Fruit fly (Drosophila melanogaster) whole organism, wandering third instar larva: ENCODE data around the gene rtv.
A peak's percentile ranks its signal among the peaks of the same experiment; 100 is the strongest.

Experiments
- Abd-B ChIP-seq: fragments of >200 bp; optimal IDR thresholded peaks from 2 replicates; lab custom pipeline; 2017; ENCODE audit warnings: missing biosample characterization, missing genetic modification characterization
- CG32264 ChIP-seq: fragments of 200-800 bp; sonication (Bioruptor generic); optimal IDR thresholded peaks from 2 replicates; lab custom pipeline; 2016; ENCODE audit warnings: missing biosample characterization, missing genetic modification characterization
- CG9705 ChIP-seq: fragments of 200-800 bp; sonication (Bioruptor generic); optimal IDR thresholded peaks from 2 replicates; lab custom pipeline; 2018; ENCODE audit warnings: missing biosample characterization, mild to moderate bottlenecking, missing genetic modification characterization
- Dfd ChIP-seq: fragments of >200 bp; optimal IDR thresholded peaks from 2 replicates; lab custom pipeline; 2017; ENCODE audit warnings: missing biosample characterization, missing genetic modification characterization
- Dif ChIP-seq: fragments of 200-275, 200-300 bp; sonication (Bioruptor generic); optimal IDR thresholded peaks from 2 replicates; lab custom pipeline; 2018; ENCODE audit warnings: missing biosample characterization, missing genetic modification characterization; ENCODE audit not compliant: partially characterized antibody
- GATAd ChIP-seq: sonication (Bioruptor generic); optimal IDR thresholded peaks from 2 replicates; lab custom pipeline; 2016; ENCODE audit warnings: missing biosample characterization, missing genetic modification characterization
- HLH106 ChIP-seq: fragments of 200-800 bp; optimal IDR thresholded peaks from 3 replicates; lab custom pipeline; 2019; ENCODE audit warnings: missing biosample characterization, mild to moderate bottlenecking, missing genetic modification characterization, moderate library complexity
- Hnf4 ChIP-seq: fragments of 200-800 bp; sonication (Bioruptor generic); optimal IDR thresholded peaks from 2 replicates; lab custom pipeline; 2016; ENCODE audit warnings: missing biosample characterization, mild to moderate bottlenecking, missing genetic modification characterization
- Hr78 ChIP-seq: fragments of >200 bp; optimal IDR thresholded peaks from 2 replicates; lab custom pipeline; 2017; ENCODE audit warnings: missing biosample characterization, missing genetic modification characterization
- Hr83 ChIP-seq: fragments of 200-300 bp; sonication (Bioruptor generic); optimal IDR thresholded peaks from 2 replicates; lab custom pipeline; 2016; ENCODE audit warnings: missing biosample characterization, mild to moderate bottlenecking, missing genetic modification characterization, moderate library complexity; ENCODE audit not compliant: poor library complexity, severe bottlenecking
- Jra ChIP-seq: sonication (Bioruptor generic); optimal IDR thresholded peaks from 2 replicates; lab custom pipeline; 2016; ENCODE audit warnings: missing biosample characterization, missing genetic modification characterization
- Mio ChIP-seq: sonication (Bioruptor generic); optimal IDR thresholded peaks from 2 replicates; lab custom pipeline; 2016; ENCODE audit warnings: missing biosample characterization, missing genetic modification characterization
- Myc ChIP-seq: fragments of >200 bp; optimal IDR thresholded peaks from 2 replicates; lab custom pipeline; 2017
- N ChIP-seq: fragments of >200 bp; optimal IDR thresholded peaks from 2 replicates; lab custom pipeline; 2018; ENCODE audit warnings: missing biosample characterization, missing external identifiers, missing genetic modification characterization
- Rel ChIP-seq, 2 experiments: fragments of 200-800 bp; sonication (Bioruptor generic) in 1 of 2; optimal IDR thresholded peaks; 2 replicates in 1 of 2; 3 replicates in 1 of 2; lab custom pipeline; 2016 to 2019; ENCODE audit warnings: mild to moderate bottlenecking in 2 of 2, missing biosample characterization in 2 of 2, missing genetic modification characterization in 2 of 2, moderate library complexity in 1 of 2
- Sp1 ChIP-seq: fragments of 200-800 bp; sonication (Bioruptor generic); optimal IDR thresholded peaks from 3 replicates; lab custom pipeline; 2019; ENCODE audit warnings: missing biosample characterization, mild to moderate bottlenecking, missing genetic modification characterization, moderate library complexity
- Vsx2 ChIP-seq: fragments of 200-300, 225-300 bp; sonication (Bioruptor generic); optimal IDR thresholded peaks from 2 replicates; lab custom pipeline; 2018; ENCODE audit warnings: missing biosample characterization, missing genetic modification characterization; ENCODE audit not compliant: partially characterized antibody
- br ChIP-seq: fragments of 200-800 bp; sonication (Bioruptor generic); optimal IDR thresholded peaks from 2 replicates; lab custom pipeline; 2016; ENCODE audit warnings: missing biosample characterization, missing genetic modification characterization
- brk ChIP-seq: fragments of 200-800 bp; sonication (Bioruptor generic); optimal IDR thresholded peaks from 2 replicates; lab custom pipeline; 2016; ENCODE audit warnings: missing biosample characterization, mild to moderate bottlenecking, missing genetic modification characterization
- dl ChIP-seq, 2 experiments: fragments of 175-275, 200-275 bp in 1 of 2; fragments of 200-275 bp in 1 of 2; sonication (Bioruptor generic); optimal IDR thresholded peaks; lab custom pipeline; 2018; ENCODE audit warnings: mild to moderate bottlenecking in 2 of 2, missing biosample characterization in 2 of 2, missing genetic modification characterization in 2 of 2, moderate library complexity in 2 of 2; ENCODE audit not compliant: partially characterized antibody in 2 of 2, insufficient read depth in 1 of 2
- dsf ChIP-seq: sonication (Bioruptor generic); optimal IDR thresholded peaks from 2 replicates; lab custom pipeline; 2016; ENCODE audit warnings: missing biosample characterization, missing genetic modification characterization, borderline replicate concordance
- ey ChIP-seq: fragments of 200-800 bp; sonication (Bioruptor generic); optimal IDR thresholded peaks from 2 replicates; lab custom pipeline; 2016; ENCODE audit warnings: missing biosample characterization, missing genetic modification characterization
- foxo ChIP-seq, 2 experiments: fragments of 200-800 bp; sonication (Bioruptor generic); optimal IDR thresholded peaks; 2 replicates in 1 of 2; 3 replicates in 1 of 2; lab custom pipeline; 2016 to 2017; ENCODE audit warnings: missing biosample characterization in 2 of 2, missing genetic modification characterization in 2 of 2
- fru ChIP-seq: fragments of 200-800 bp; sonication (Bioruptor generic); optimal IDR thresholded peaks from 3 replicates; lab custom pipeline; 2016; ENCODE audit warnings: missing biosample characterization, mild to moderate bottlenecking, missing genetic modification characterization
- h ChIP-seq: fragments of 200-800 bp; sonication (Bioruptor generic); optimal IDR thresholded peaks from 3 replicates; lab custom pipeline; 2016; ENCODE audit warnings: missing biosample characterization, mild to moderate bottlenecking, missing genetic modification characterization
- jim ChIP-seq: fragments of 175-275, 200-325 bp; sonication (Bioruptor generic); optimal IDR thresholded peaks from 2 replicates; lab custom pipeline; 2016; ENCODE audit warnings: missing biosample characterization, mild to moderate bottlenecking, missing genetic modification characterization
- lola ChIP-seq: fragments of >200 bp; optimal IDR thresholded peaks from 2 replicates; lab custom pipeline; 2017; ENCODE audit warnings: missing biosample characterization, missing genetic modification characterization
- pan ChIP-seq: fragments of >200 bp; optimal IDR thresholded peaks from 2 replicates; lab custom pipeline; 2017
- psq ChIP-seq: fragments of 200-800 bp; sonication (Bioruptor generic); optimal IDR thresholded peaks from 3 replicates; lab custom pipeline; 2017; ENCODE audit warnings: missing biosample characterization, mild to moderate bottlenecking, missing genetic modification characterization, moderate library complexity
- rgr ChIP-seq: fragments of 200-800 bp; sonication (Bioruptor generic); optimal IDR thresholded peaks from 3 replicates; lab custom pipeline; 2016; ENCODE audit warnings: missing biosample characterization, mild to moderate bottlenecking, missing genetic modification characterization
- sage ChIP-seq: fragments of 200-800 bp; sonication (Bioruptor generic); optimal IDR thresholded peaks from 2 replicates; lab custom pipeline; 2016; ENCODE audit warnings: missing biosample characterization, mild to moderate bottlenecking, missing genetic modification characterization
- sv ChIP-seq: fragments of 200-800 bp; sonication (Bioruptor generic); optimal IDR thresholded peaks from 3 replicates; lab custom pipeline; 2016; ENCODE audit warnings: missing biosample characterization, missing genetic modification characterization
- usp ChIP-seq: fragments of >200 bp; optimal IDR thresholded peaks from 2 replicates; lab custom pipeline; 2017; ENCODE audit warnings: missing biosample characterization, missing genetic modification characterization
- woc ChIP-seq: sonication (Bioruptor generic); optimal IDR thresholded peaks from 2 replicates; lab custom pipeline; 2016; ENCODE audit warnings: missing biosample characterization, mild to moderate bottlenecking, missing genetic modification characterization

The rtv gene

DNA sequence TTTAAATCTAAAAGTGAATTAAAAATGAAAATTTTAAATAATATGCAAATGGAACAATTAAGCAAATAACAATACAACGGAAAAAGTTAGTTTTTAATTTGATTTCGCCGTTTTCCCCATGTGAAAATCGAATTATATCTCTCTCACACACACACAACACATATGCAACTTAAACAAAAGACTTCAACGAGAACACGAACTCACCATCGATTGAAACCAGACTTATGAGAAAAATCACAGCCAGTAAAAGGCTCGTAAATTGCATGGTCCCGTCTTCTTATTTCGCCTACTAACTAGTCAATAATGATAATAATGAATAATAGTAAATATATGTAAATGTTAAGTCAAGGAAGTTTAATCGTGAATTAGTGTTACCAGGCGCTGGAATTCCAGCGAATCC, 377 bp downstream of the rtv start:
- TF ChIP-seq jim (GFP tag; lab: Kevin White, UChicago) (no peak), brk (GFP tag; lab: Kevin White, UChicago) (no peak), psq (GFP tag; lab: Kevin White, UChicago) (no peak), lola (no peak), fru (GFP tag; lab: Kevin White, UChicago) (no peak), sage (GFP tag; lab: Kevin White, UChicago) (peak; percentile 23), rgr (GFP tag; lab: Kevin White, UChicago) (no peak), Dfd (GFP tag; lab: Kevin White, UChicago) (no peak)

DNA sequence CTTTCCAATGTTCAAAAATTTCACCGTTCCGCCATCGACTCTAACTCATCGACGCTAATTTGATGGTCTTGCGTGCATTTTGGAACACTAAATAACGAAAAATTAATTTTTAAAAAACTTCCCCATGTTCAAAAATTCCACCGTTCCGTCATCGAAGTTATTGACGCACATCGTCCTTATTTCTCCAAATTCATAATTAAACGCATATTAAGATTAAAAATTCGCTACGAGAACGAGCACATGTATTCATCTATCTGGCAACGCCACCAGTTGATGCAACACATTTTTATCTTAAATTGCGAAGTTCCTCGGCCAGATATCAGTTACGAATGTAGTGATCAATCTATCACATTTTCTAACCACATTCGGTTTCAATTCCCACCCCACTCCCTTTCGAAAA, 4.6 kb downstream of the rtv start, which contains the start of gene Lint-1:
TSS of gene Lint-1 (plus strand) at position 123 of the 400 bp plus-strand sequence.
- TF ChIP-seq Hr83, result peak; percentile 8
- peak; percentile 10 for TF ChIP-seq fru (GFP tag; lab: Kevin White, UChicago)
- peak in 1 of 2 experiments; percentile 7 for TF ChIP-seq foxo (GFP tag; optimal IDR thresholded peaks at IDR 0.05; lab: Kevin White, UChicago)
- peak; percentile 5 for TF ChIP-seq Sp1
- peak; percentile 26 for TF ChIP-seq rgr (GFP tag; lab: Kevin White, UChicago)
- TF ChIP-seq brk (GFP tag; lab: Kevin White, UChicago), result no peak
- peak; percentile 45 for TF ChIP-seq woc (GFP tag; lab: Kevin White, UChicago)
- peak; percentile 18 for TF ChIP-seq Hnf4 (GFP tag; lab: Kevin White, UChicago)
- no peak for TF ChIP-seq dl (GFP tag; optimal IDR thresholded peaks at IDR 0.05; lab: Kevin White, UChicago; ENCODE audit: insufficient read depth in 1 of 2, partially characterized antibody in 2 of 2)
- no peak for TF ChIP-seq Abd-B (GFP tag; lab: Kevin White, UChicago)
- TF ChIP-seq sage (GFP tag; lab: Kevin White, UChicago), result peak; percentile 4
- TF ChIP-seq ey (GFP tag; lab: Kevin White, UChicago), result peak; percentile 33
- TF ChIP-seq Mio (GFP tag; lab: Kevin White, UChicago), result no peak
- peak; percentile 40 for TF ChIP-seq h (GFP tag; lab: Kevin White, UChicago)
- peak; percentile 18 for TF ChIP-seq br (GFP tag; lab: Kevin White, UChicago)

DNA sequence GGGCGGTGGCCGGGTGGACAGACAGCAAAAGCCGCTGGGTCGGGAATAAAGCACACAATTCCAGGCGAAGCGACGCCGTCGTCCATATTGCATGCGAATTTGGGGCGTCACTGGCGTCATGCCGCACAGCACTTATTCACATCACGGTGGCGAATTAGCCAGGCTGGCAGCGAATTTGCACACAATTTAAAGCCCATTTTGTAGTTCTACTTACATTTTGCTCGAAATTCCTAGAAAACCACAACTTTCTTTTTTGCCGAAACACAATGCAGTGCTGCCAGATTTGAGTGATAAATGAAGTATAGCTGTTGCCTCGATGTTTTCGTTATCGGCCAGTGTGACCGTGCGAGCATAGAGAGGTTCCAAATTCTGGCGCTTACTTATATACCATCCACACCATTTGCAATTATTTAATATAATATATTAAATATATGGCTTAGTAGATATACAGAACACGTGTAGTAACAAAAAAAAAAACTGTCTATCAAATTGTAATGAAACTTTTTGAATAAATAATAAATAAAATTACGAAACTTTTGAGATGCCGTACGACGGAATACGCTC, 5.4 kb downstream of the rtv start, which contains the start of gene Ran:
TSS of gene Ran (minus strand) at position 445 of the 564 bp plus-strand sequence.
- TF ChIP-seq HLH106 (tag; lab: Kevin White, UChicago) (peak; percentile 17), Hnf4 (GFP tag; lab: Kevin White, UChicago) (no peak), Rel (GFP tag; optimal IDR thresholded peaks at IDR 0.05; lab: Kevin White, UChicago) (no peak), Rel (tag; optimal IDR thresholded peaks at IDR 0.05; lab: Kevin White, UChicago) (no peak), pan (lab: Kevin White, UChicago) (no peak), N (GFP tag; lab: Kevin White, UChicago) (peak; percentile 69), Sp1 (no peak), Dfd (GFP tag; lab: Kevin White, UChicago) (no peak), dl (GFP tag; optimal IDR thresholded peaks at IDR 0.05; lab: Kevin White, UChicago; ENCODE audit: insufficient read depth in 1 of 2, partially characterized antibody in 2 of 2) (no peak), sv (GFP tag; lab: Kevin White, UChicago) (no peak), CG9705 (GFP tag; lab: Kevin White, UChicago) (no peak), Jra (GFP tag; lab: Kevin White, UChicago) (no peak)

DNA sequence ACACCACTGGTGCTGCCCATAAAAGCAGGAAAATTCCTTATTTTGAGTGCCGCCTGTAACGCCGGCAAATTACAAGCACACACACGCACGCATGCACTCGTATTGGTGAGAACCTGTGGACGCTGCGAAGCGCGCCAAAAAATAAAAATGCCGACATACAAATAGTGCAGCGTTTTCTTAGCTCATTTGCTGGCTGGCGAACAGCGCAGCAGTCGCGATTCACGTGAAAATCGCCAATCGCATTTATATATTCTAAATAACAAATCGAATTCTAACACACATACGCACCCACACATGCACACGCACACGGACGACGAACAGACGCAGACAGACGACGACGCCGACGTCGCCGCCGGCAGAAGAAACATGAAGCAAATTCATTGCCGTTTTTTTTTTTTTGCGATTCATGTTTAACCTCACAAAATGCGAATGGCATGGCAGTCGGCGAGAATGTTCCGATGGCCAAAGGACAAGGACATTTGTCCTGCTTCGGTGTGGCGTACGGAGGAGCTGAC, 6.2 kb downstream of the rtv start:
- no peak for TF ChIP-seq dsf (GFP tag; lab: Kevin White, UChicago)
- TF ChIP-seq N (GFP tag; lab: Kevin White, UChicago), result peak; percentile 27
- no peak for TF ChIP-seq sage (GFP tag; lab: Kevin White, UChicago)
- peak; percentile 15 for TF ChIP-seq br (GFP tag; lab: Kevin White, UChicago)
- no peak for TF ChIP-seq Dfd (GFP tag; lab: Kevin White, UChicago)
- TF ChIP-seq h (GFP tag; lab: Kevin White, UChicago), result peak; percentile 4
- TF ChIP-seq, all 38 proteins: peak for 3

DNA sequence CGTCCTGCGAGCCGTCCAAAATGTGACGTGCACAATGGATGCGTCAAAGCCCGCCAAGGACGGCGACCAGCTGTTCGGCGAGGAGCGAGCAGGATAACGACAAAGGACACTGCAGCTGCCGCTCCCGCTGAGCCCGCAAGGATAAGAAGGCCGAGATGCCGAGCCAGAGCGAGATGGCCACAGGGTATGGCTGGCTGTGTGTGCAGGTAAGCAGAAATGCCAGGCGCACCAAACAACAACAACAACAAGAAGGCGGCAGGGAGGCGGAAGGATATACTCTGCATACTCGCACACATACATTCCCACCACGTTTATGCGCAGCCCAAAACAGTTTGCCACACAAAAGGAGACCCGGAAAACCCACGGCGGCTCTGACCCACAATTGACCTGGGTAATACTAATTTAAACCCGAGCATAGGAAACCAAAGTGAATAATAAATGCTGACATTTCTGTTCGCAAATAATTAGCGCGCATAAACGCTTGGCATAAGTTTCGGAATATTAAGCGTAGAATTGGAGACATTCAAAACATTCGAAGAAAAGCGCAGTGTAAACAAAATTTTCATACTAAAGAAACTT, 7.1 kb downstream of the rtv start:
- TF ChIP-seq CG32264 (peak; percentile 12), Vsx2 (GFP tag; lab: Kevin White, UChicago) (no peak), usp (GFP tag; lab: Kevin White, UChicago) (no peak), psq (GFP tag; lab: Kevin White, UChicago) (no peak), pan (lab: Kevin White, UChicago) (no peak), Hr78 (no peak), Dfd (GFP tag; lab: Kevin White, UChicago) (no peak), Rel (GFP tag; optimal IDR thresholded peaks at IDR 0.05; lab: Kevin White, UChicago) (no peak), Rel (tag; optimal IDR thresholded peaks at IDR 0.05; lab: Kevin White, UChicago) (no peak), dsf (GFP tag; lab: Kevin White, UChicago) (no peak), sage (GFP tag; lab: Kevin White, UChicago) (no peak), foxo (GFP tag; optimal IDR thresholded peaks at IDR 0.05; lab: Kevin White, UChicago) (peak in 1 of 2 experiments; percentile 55), HLH106 (tag; lab: Kevin White, UChicago) (peak; percentile 51), GATAd (GFP tag; lab: Kevin White, UChicago) (no peak), CG9705 (GFP tag; lab: Kevin White, UChicago) (no peak), woc (GFP tag; lab: Kevin White, UChicago) (no peak), Myc (lab: Kevin White, UChicago) (no peak), brk (GFP tag; lab: Kevin White, UChicago) (no peak), Dif (GFP tag; lab: Kevin White, UChicago) (no peak), dl (GFP tag; optimal IDR thresholded peaks at IDR 0.05; lab: Kevin White, UChicago; ENCODE audit: insufficient read depth in 1 of 2, partially characterized antibody in 2 of 2) (no peak), br (GFP tag; lab: Kevin White, UChicago) (peak; percentile 13), h (GFP tag; lab: Kevin White, UChicago) (peak; percentile 31), Hr83 (no peak), sv (GFP tag; lab: Kevin White, UChicago) (no peak)
